Worm (Caenorhabditis elegans) whole organism, young adult: ENCODE results near the gene attf-2.

Experiments used
- dpff-1 ChIP-seq: sonication (generic microtip); optimal IDR thresholded peaks from 2 replicates; lab custom pipeline; 2017; ENCODE audit warnings: mild to moderate bottlenecking, missing genetic modification characterization, missing compliant biosample characterization
- hrde-1 ChIP-seq: sonication (generic microtip); optimal IDR thresholded peaks from 2 replicates; lab custom pipeline; 2016; ENCODE audit warnings: missing genetic modification characterization, mild to moderate bottlenecking, missing compliant biosample characterization, moderate library complexity, missing genotype, missing genetic modification reagents, borderline replicate concordance

attf-2 gene

DNA sequence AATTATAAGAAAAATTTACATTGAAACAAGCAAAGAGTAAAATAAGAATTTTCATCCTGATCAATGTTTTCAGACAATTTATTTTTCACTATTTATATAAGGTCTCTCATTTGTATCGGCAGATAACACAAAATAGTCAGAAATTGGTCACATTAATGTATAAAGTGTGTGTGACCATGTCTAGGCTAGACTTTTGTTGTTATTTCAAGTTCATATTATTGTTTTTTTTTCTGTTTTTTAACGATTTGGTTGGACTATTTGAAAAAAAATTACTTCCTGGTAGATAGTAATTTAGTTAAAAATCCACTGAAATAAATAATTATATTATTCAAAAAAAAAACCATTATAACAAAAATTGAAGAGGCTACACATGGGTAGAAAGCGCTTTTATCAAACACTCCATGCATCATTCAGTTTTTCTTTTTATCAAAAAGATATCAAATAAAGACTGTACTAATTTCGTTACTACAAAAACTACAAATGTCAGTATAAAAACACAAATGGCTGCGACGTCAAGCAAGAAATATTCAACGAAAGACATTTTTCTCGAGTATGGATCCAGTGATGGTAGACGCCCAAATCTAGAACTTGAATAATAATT is 50.6 kb downstream of the attf-2 start, which contains the start of gene ugt-37:
ugt-37 (minus strand) TSS at position 69 of the 601 bp plus-strand sequence.
- TF ChIP-seq dpff-1, result no peak
- TF ChIP-seq hrde-1, result no peak
